Worm (Caenorhabditis elegans): ENCODE measurements around the gene C53A3.3.

- TF ChIP-seq madf-8 (GFP tag; conservative IDR thresholded peaks at IDR 0.05) (no peak), mcd-1 (GFP tag; IDR thresholded peaks at IDR 0.05) (no peak), snpc-1.1 (tag; optimal IDR thresholded peaks at IDR 0.05; ENCODE audit: insufficient read depth) (no peak), D2030.7 (GFP tag; IDR thresholded peaks at IDR 0.05) (no peak), lin-35 (GFP tag; optimal IDR thresholded peaks at IDR 0.05) (no peak), madf-10 (tag; optimal IDR thresholded peaks at IDR 0.05) (no peak), ceh-79 (tag; optimal IDR thresholded peaks at IDR 0.05) (no peak), pha-4 (tag; optimal IDR thresholded peaks at IDR 0.05) (no peak), aptf-3 (GFP tag; IDR thresholded peaks at IDR 0.05) (no peak), ztf-18 (tag; optimal IDR thresholded peaks at IDR 0.05) (no peak), bed-1 (GFP tag; IDR thresholded peaks at IDR 0.05) (no peak), Y53G8AR.9 (GFP tag; conservative IDR thresholded peaks at IDR 0.05) (no peak), ekl-4 (GFP tag; IDR thresholded peaks at IDR 0.05) (no peak), xnd-1 (tag; optimal IDR thresholded peaks at IDR 0.05) (no peak)
These were observed 16.9 kb upstream of the C53A3.3 start for ce11 chrV:5739438-5739837.

Data from whole organism, young adult.